Fruit fly (Drosophila melanogaster) whole organism, embryonic: Measurements from ENCODE around the gene Nab2.

Source experiments
- Atf6 ChIP-seq: fragments of 200-800 bp; sonication (Bioruptor generic); IDR thresholded peaks from 2 replicates; pipeline ENCODE4 v1.3.6; 2022; ENCODE audit warnings: missing biosample characterization, missing genetic modification characterization
- CG10147 ChIP-seq: fragments of 200-800 bp; sonication (Bioruptor generic); optimal IDR thresholded peaks from 2 replicates; lab custom pipeline; 2019; ENCODE audit warnings: missing biosample characterization, mild to moderate bottlenecking, missing genetic modification characterization, moderate library complexity
- CG11398 ChIP-seq: fragments of 200-800 bp; sonication (Bioruptor generic); optimal IDR thresholded peaks from 2 replicates; lab custom pipeline; 2016; ENCODE audit warnings: missing biosample characterization, missing genetic modification characterization
- CG12299 ChIP-seq: fragments of 200-800 bp; sonication (Bioruptor generic); optimal IDR thresholded peaks from 2 replicates; lab custom pipeline; 2018; ENCODE audit warnings: missing biosample characterization, mild to moderate bottlenecking, missing genetic modification characterization
- CG12391 ChIP-seq: fragments of 200-800 bp; sonication (Bioruptor generic); optimal IDR thresholded peaks from 3 replicates; lab custom pipeline; 2018; ENCODE audit warnings: missing biosample characterization, mild to moderate bottlenecking, missing genetic modification characterization, moderate library complexity
- CG13775 ChIP-seq: fragments of 200-800 bp; sonication (Bioruptor generic); optimal IDR thresholded peaks from 3 replicates; lab custom pipeline; 2017; ENCODE audit warnings: missing biosample characterization, mild to moderate bottlenecking, missing genetic modification characterization
- CG13894 ChIP-seq: fragments of 200-800 bp; sonication (Bioruptor generic); optimal IDR thresholded peaks from 3 replicates; lab custom pipeline; 2018; ENCODE audit warnings: missing biosample characterization, mild to moderate bottlenecking, missing genetic modification characterization, moderate library complexity
- CG14441 ChIP-seq: fragments of 200-800 bp; sonication (Bioruptor generic); IDR thresholded peaks from 2 replicates; pipeline ENCODE4 v1.3.6; 2022; ENCODE audit warnings: missing biosample characterization, missing genetic modification characterization
- CG14860 ChIP-seq: fragments of 200-800 bp; sonication (Bioruptor generic); IDR thresholded peaks from 3 replicates; pipeline ENCODE4 v1.3.6; 2022; ENCODE audit warnings: missing biosample characterization, missing genetic modification characterization; ENCODE audit not compliant: partially characterized antibody
- CG17612 ChIP-seq: fragments of 200-800 bp; sonication (Bioruptor generic); IDR thresholded peaks from 2 replicates; pipeline ENCODE4 v1.3.6; 2022; ENCODE audit warnings: missing biosample characterization, missing genetic modification characterization
- CG2120 ChIP-seq: fragments of 200-800 bp; sonication (Bioruptor generic); optimal IDR thresholded peaks from 3 replicates; lab custom pipeline; 2016; ENCODE audit warnings: missing biosample characterization, missing genetic modification characterization
- CG30403 ChIP-seq: fragments of 200-800 bp; sonication (Bioruptor generic); optimal IDR thresholded peaks from 3 replicates; lab custom pipeline; 2016; ENCODE audit warnings: missing biosample characterization, missing genetic modification characterization
- CG30431 ChIP-seq: fragments of 200-800 bp; sonication (Bioruptor generic); optimal IDR thresholded peaks from 2 replicates; lab custom pipeline; 2017; ENCODE audit warnings: missing biosample characterization, missing genetic modification characterization
- CG3281 ChIP-seq: fragments of 200-800 bp; sonication (Bioruptor generic); optimal IDR thresholded peaks from 3 replicates; lab custom pipeline; 2017; ENCODE audit warnings: missing biosample characterization, mild to moderate bottlenecking, missing genetic modification characterization
- CG4617 ChIP-seq: fragments of 200-800 bp; sonication (Bioruptor generic); optimal IDR thresholded peaks from 3 replicates; lab custom pipeline; 2016; ENCODE audit warnings: missing biosample characterization, missing genetic modification characterization, borderline replicate concordance
- CG6683 ChIP-seq: fragments of 200-800 bp; sonication (Bioruptor generic); optimal IDR thresholded peaks from 2 replicates; lab custom pipeline; 2017; ENCODE audit warnings: missing biosample characterization, mild to moderate bottlenecking, missing genetic modification characterization, missing genetic modification reagents
- CG7357 ChIP-seq: fragments of 200-800 bp; sonication (Bioruptor generic); IDR thresholded peaks from 3 replicates; pipeline ENCODE4 v1.3.6; 2022; ENCODE audit warnings: missing biosample characterization, missing genetic modification characterization
- CG7372 ChIP-seq: fragments of 200-800 bp; sonication (Bioruptor generic); IDR thresholded peaks from 2 replicates; pipeline ENCODE4 v1.3.6; 2022; ENCODE audit warnings: missing biosample characterization, missing genetic modification characterization
- CG9215 ChIP-seq: fragments of 200-800 bp; sonication (Bioruptor generic); IDR thresholded peaks from 2 replicates; pipeline ENCODE4 v1.3.6; 2022; ENCODE audit warnings: missing biosample characterization, missing genetic modification characterization
- Dip3 ChIP-seq: fragments of 200-800 bp; sonication (Bioruptor generic); optimal IDR thresholded peaks from 3 replicates; lab custom pipeline; 2016; ENCODE audit warnings: missing biosample characterization, missing genetic modification characterization
- Dref ChIP-seq: fragments of 200-800 bp; sonication (Bioruptor generic); IDR thresholded peaks from 2 replicates; pipeline ENCODE4 v1.3.6; 2022; ENCODE audit warnings: missing biosample characterization, missing genetic modification characterization
- E2f1 ChIP-seq: fragments of 200-800 bp; sonication (Bioruptor generic); IDR thresholded peaks from 2 replicates; pipeline ENCODE4 v1.3.6; 2022; ENCODE audit warnings: missing biosample characterization, missing genetic modification characterization
- Kr ChIP-seq: fragments of 200-800 bp; sonication (Bioruptor generic); optimal IDR thresholded peaks from 2 replicates; lab custom pipeline; 2017; ENCODE audit warnings: missing biosample characterization, mild to moderate bottlenecking, missing genetic modification characterization
- Med ChIP-seq: fragments of 200-800 bp; sonication (Bioruptor generic); peaks from one replicate; lab custom pipeline; 2016; ENCODE audit warnings: missing biosample characterization, missing genetic modification characterization, mild to moderate bottlenecking, inconsistent platforms, moderate library complexity
- NFAT ChIP-seq: fragments of 200-800 bp; sonication (Bioruptor generic); IDR thresholded peaks from 2 replicates; pipeline ENCODE4 v1.3.6; 2022; ENCODE audit warnings: missing biosample characterization, missing genetic modification characterization
- Oaz ChIP-seq: fragments of 200-800 bp; sonication (Bioruptor generic); IDR thresholded peaks from 2 replicates; pipeline ENCODE4 v1.3.6; 2022; ENCODE audit warnings: missing biosample characterization, missing genetic modification characterization
- Oli ChIP-seq: fragments of 200-800 bp; sonication (Bioruptor generic); optimal IDR thresholded peaks from 2 replicates; lab custom pipeline; 2018; ENCODE audit warnings: missing biosample characterization, mild to moderate bottlenecking, missing genetic modification characterization, moderate library complexity
- Ptx1 ChIP-seq: fragments of 200-800 bp; sonication (Bioruptor generic); IDR thresholded peaks from 2 replicates; pipeline ENCODE4 v1.3.6; 2022; ENCODE audit warnings: missing biosample characterization, missing genetic modification characterization
- dmrt99B ChIP-seq: fragments of 200-800 bp; sonication (Bioruptor generic); optimal IDR thresholded peaks from 2 replicates; lab custom pipeline; 2018; ENCODE audit warnings: missing biosample characterization, mild to moderate bottlenecking, missing genetic modification characterization, moderate library complexity
- exex ChIP-seq: fragments of 200-800 bp; sonication (Bioruptor generic); optimal IDR thresholded peaks from 4 replicates; lab custom pipeline; 2018; ENCODE audit warnings: missing biosample characterization, mild to moderate bottlenecking, missing genetic modification characterization, moderate library complexity
- fd102C ChIP-seq: fragments of 200-800 bp; sonication (Bioruptor generic); optimal IDR thresholded peaks from 2 replicates; lab custom pipeline; 2018; ENCODE audit warnings: missing biosample characterization, mild to moderate bottlenecking, missing genetic modification characterization, moderate library complexity
- hkb ChIP-seq, 2 experiments: fragments of 200-800 bp in 1 of 2; fragments of >200 bp in 1 of 2; sonication (Bioruptor generic) in 1 of 2; IDR thresholded peaks in 1 of 2; optimal IDR thresholded peaks in 1 of 2; 2 replicates each; pipeline versions ENCODE4 v1.3.6 to Lab custom; 2017 to 2022; ENCODE audit warnings: missing biosample characterization in 1 of 2, missing genetic modification characterization in 1 of 2
- insv ChIP-seq, 2 experiments: fragments of 200-800 bp; sonication (Bioruptor generic); optimal IDR thresholded peaks; 3 replicates each; lab custom pipeline; 2016 to 2018; ENCODE audit warnings: missing biosample characterization in 2 of 2, missing genetic modification characterization in 2 of 2
- jumu ChIP-seq: fragments of 200-800 bp; sonication (Bioruptor generic); optimal IDR thresholded peaks from 3 replicates; lab custom pipeline; 2016; ENCODE audit warnings: missing biosample characterization, missing genetic modification characterization
- klu ChIP-seq: fragments of 200-800 bp; sonication (Bioruptor generic); IDR thresholded peaks from 2 replicates; pipeline ENCODE4 v1.3.6; 2022; ENCODE audit warnings: missing biosample characterization, missing genetic modification characterization
- odd ChIP-seq: fragments of 200-800 bp; sonication (Bioruptor generic); optimal IDR thresholded peaks from 2 replicates; lab custom pipeline; 2017; ENCODE audit warnings: missing biosample characterization, mild to moderate bottlenecking, missing genetic modification characterization
- pan ChIP-seq, 4 experiments: fragments of >200 bp in 3 of 4; fragments of 200-800 bp in 1 of 4; sonication (Bioruptor generic) in 1 of 4; optimal IDR thresholded peaks in 3 of 4; IDR thresholded peaks in 1 of 4; 2 replicates each; pipeline versions ENCODE4 v1.3.6 to Lab custom; 2017 to 2022; ENCODE audit warnings: missing biosample characterization in 2 of 4, missing genetic modification characterization in 2 of 4, mixed read lengths in 1 of 4
- peb ChIP-seq: fragments of 200-800 bp; sonication (Bioruptor generic); IDR thresholded peaks from 2 replicates; pipeline ENCODE4 v1.3.6; 2022; ENCODE audit warnings: missing biosample characterization, missing genetic modification characterization
- phol ChIP-seq: fragments of 200-800 bp; sonication (Bioruptor generic); optimal IDR thresholded peaks from 3 replicates; lab custom pipeline; 2018; ENCODE audit warnings: missing biosample characterization, mild to moderate bottlenecking, missing genetic modification characterization, moderate library complexity
- prd ChIP-seq, 3 experiments: fragments of >200 bp in 2 of 3; fragments of 200-800 bp in 1 of 3; sonication (Bioruptor generic) in 1 of 3; optimal IDR thresholded peaks in 2 of 3; IDR thresholded peaks in 1 of 3; 2 replicates in 2 of 3; 3 replicates in 1 of 3; pipeline versions ENCODE4 v1.3.6 to Lab custom; 2017 to 2022; ENCODE audit warnings: missing biosample characterization in 1 of 3, missing genetic modification characterization in 1 of 3
- pum ChIP-seq: fragments of 200-800 bp; sonication (Bioruptor generic); optimal IDR thresholded peaks from 2 replicates; lab custom pipeline; 2016; ENCODE audit warnings: missing biosample characterization, missing genetic modification characterization
- rib ChIP-seq: fragments of 200-800 bp; sonication (Bioruptor generic); IDR thresholded peaks from 2 replicates; pipeline ENCODE4 v1.3.6; 2022; ENCODE audit warnings: missing biosample characterization, missing genetic modification characterization
- row ChIP-seq: fragments of 200-800 bp; sonication (Bioruptor generic); IDR thresholded peaks from 3 replicates; pipeline ENCODE4 v1.3.6; 2022; ENCODE audit warnings: missing biosample characterization, missing genetic modification characterization
- slbo ChIP-seq: fragments of 200-800 bp; sonication (Bioruptor generic); IDR thresholded peaks from 2 replicates; pipeline ENCODE4 v1.3.6; 2022; ENCODE audit warnings: missing biosample characterization, missing genetic modification characterization
- slou ChIP-seq: fragments of 200-800 bp; sonication (Bioruptor generic); optimal IDR thresholded peaks from 3 replicates; lab custom pipeline; 2016; ENCODE audit warnings: missing biosample characterization, missing genetic modification characterization
- tgo ChIP-seq: fragments of 200-800 bp; sonication (Bioruptor generic); IDR thresholded peaks from 3 replicates; pipeline ENCODE4 v1.3.6; 2022; ENCODE audit warnings: missing biosample characterization, missing genetic modification characterization
- toy ChIP-seq: fragments of 200-800 bp; sonication (Bioruptor generic); IDR thresholded peaks from 2 replicates; pipeline ENCODE4 v1.3.6; 2022; ENCODE audit warnings: missing biosample characterization, missing genetic modification characterization
- unc-4 ChIP-seq: fragments of 200-800 bp; sonication (Bioruptor generic); IDR thresholded peaks from 2 replicates; pipeline ENCODE4 v1.3.6; 2022; ENCODE audit warnings: missing biosample characterization, missing genetic modification characterization; ENCODE audit not compliant: partially characterized antibody
- wor ChIP-seq: fragments of 200-800 bp; sonication (Bioruptor generic); IDR thresholded peaks from 2 replicates; pipeline ENCODE4 v1.3.6; 2022; ENCODE audit warnings: missing biosample characterization, missing genetic modification characterization

The Nab2 gene

DNA sequence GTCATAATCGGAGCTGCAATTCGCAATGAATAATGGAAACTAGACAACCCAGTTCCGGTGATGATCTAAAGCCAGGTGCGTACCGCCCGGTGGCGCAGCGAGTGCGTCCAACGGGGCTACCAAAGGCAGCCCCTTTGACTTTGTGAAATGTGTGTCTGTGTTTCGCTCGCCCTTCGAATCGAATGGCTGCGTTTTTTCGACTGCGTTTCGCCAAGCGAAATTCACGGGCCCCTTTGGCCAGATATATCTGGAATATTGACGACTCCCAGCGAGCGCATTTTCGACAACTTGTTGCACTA lies 813 bp upstream of the Nab2 start (continued):
- TF ChIP-seq NFAT (GFP tag; lab: Robert Waterston, UW) = no peak
- TF ChIP-seq Kr (GFP tag; lab: Kevin White, UChicago) = no peak
- no peak for TF ChIP-seq CG14441 (GFP tag; lab: Robert Waterston, UW)
- no peak for TF ChIP-seq E2f1 (GFP tag; lab: Robert Waterston, UW)
- no peak for TF ChIP-seq CG12299 (tag; lab: Kevin White, UChicago)
- TF ChIP-seq insv (GFP tag; optimal IDR thresholded peaks at IDR 0.05; lab: Kevin White, UChicago) = no peak
- no peak for TF ChIP-seq pum (GFP tag; lab: Kevin White, UChicago)
- no peak for TF ChIP-seq exex (tag; lab: Kevin White, UChicago)
- 0 out of 2 replicates have a peak, but pooled peaks have one; percentile 10 for TF ChIP-seq unc-4 (GFP tag; lab: Robert Waterston, UW)
- TF ChIP-seq CG4617 (GFP tag; lab: Kevin White, UChicago) = peak; percentile 52
- no peak for TF ChIP-seq CG17612 (GFP tag; lab: Robert Waterston, UW)
- no peak for TF ChIP-seq CG11398 (GFP tag; lab: Kevin White, UChicago)
- 0 out of 2 replicates have a peak, but pooled peaks have one; percentile 31 for TF ChIP-seq rib (GFP tag; lab: Robert Waterston, UW)
- no peak for TF ChIP-seq jumu (GFP tag; lab: Kevin White, UChicago)
- TF ChIP-seq CG9215 = no peak
- TF ChIP-seq klu (GFP tag; lab: Robert Waterston, UW) = no peak
- no peak for TF ChIP-seq peb (GFP tag; lab: Robert Waterston, UW)
- TF ChIP-seq CG6683 (GFP tag; lab: Kevin White, UChicago) = no peak
- no peak for TF ChIP-seq dmrt99B (tag; lab: Kevin White, UChicago)
- TF ChIP-seq Dref (GFP tag; lab: Robert Waterston, UW) = no peak
- TF ChIP-seq CG14860 (GFP tag; lab: Robert Waterston, UW) = 0 out of 3 replicates have a peak, but pooled peaks have one; percentile 30
- TF ChIP-seq CG10147 (GFP tag; lab: Kevin White, UChicago) = no peak
- TF ChIP-seq CG13894 (tag; lab: Kevin White, UChicago) = no peak
- no peak for TF ChIP-seq fd102C
- no peak for TF ChIP-seq toy (GFP tag; lab: Robert Waterston, UW)

DNA sequence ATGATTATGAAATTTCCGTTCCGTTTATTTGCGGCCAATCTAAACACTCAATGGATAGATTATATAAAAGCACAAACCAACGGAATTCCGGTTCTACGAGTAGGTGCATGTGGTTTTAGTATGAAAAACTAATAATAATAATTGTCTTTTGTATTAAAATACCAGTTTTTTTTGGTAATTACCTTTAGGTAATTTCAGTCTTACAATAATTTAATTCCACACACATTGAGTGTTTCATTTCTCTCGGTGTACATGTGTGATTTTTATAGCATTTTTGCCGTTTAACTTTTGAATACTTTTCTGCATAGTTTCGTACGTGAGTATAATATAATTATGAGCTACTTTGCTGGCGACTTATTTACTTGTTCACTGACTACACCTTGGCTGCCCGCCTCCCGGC lies 15.2 kb downstream of the Nab2 start:
- TF ChIP-seq row (GFP tag; lab: Robert Waterston, UW) = peak; percentile 56; the same call in 2 of the 3 replicates
- peak; percentile 16; the same call in 1 of the 2 replicates for TF ChIP-seq E2f1 (GFP tag; lab: Robert Waterston, UW)
- no peak for TF ChIP-seq pan (optimal IDR thresholded peaks at IDR 0.05; lab: Kevin White, UChicago)
- TF ChIP-seq pan (GFP tag; optimal IDR thresholded peaks at IDR 0.05 in 1 of 2, IDR thresholded peaks at IDR 0.05 in 1 of 2) = peak in 1 of 2 experiments; percentile 54
- peak; percentile 37 for TF ChIP-seq Med
- TF ChIP-seq CG7372 (GFP tag; lab: Robert Waterston, UW) = no peak
- TF ChIP-seq CG2120 (GFP tag; lab: Kevin White, UChicago) = peak; percentile 30
- TF ChIP-seq CG13775 = no peak
- TF ChIP-seq odd = no peak
- TF ChIP-seq phol (tag; lab: Kevin White, UChicago) = peak; percentile 11
- peak; percentile 7 for TF ChIP-seq CG12391 (tag; lab: Kevin White, UChicago)
- TF ChIP-seq CG30431 (GFP tag; lab: Kevin White, UChicago) = peak; percentile 0
- no peak for TF ChIP-seq hkb (optimal IDR thresholded peaks at IDR 0.05; lab: Kevin White, UChicago)
- TF ChIP-seq hkb (GFP tag; IDR thresholded peaks at IDR 0.05; lab: Robert Waterston, UW) = peak; percentile 52; the same call in 1 of the 2 replicates
- TF ChIP-seq CG30403 (GFP tag; lab: Kevin White, UChicago) = peak; percentile 23
- peak; percentile 41; the same call in 1 of the 3 replicates for TF ChIP-seq tgo
- 0 out of 2 replicates have a peak, but pooled peaks have one; percentile 11 for TF ChIP-seq Atf6 (GFP tag; lab: Robert Waterston, UW)
- TF ChIP-seq wor (GFP tag; lab: Robert Waterston, UW) = no peak
- peak; percentile 49; the same call in 1 of the 2 replicates for TF ChIP-seq CG14441 (GFP tag; lab: Robert Waterston, UW)
- TF ChIP-seq slou (GFP tag; lab: Kevin White, UChicago) = peak; percentile 9
- peak; percentile 54 for TF ChIP-seq slbo (GFP tag; lab: Robert Waterston, UW)
- no peak for TF ChIP-seq prd (optimal IDR thresholded peaks at IDR 0.05; lab: Kevin White, UChicago)
- peak; percentile 30; the same call in 1 of the 3 replicates for TF ChIP-seq prd (GFP tag; IDR thresholded peaks at IDR 0.05; lab: Robert Waterston, UW)
- TF ChIP-seq CG7357 (GFP tag; lab: Robert Waterston, UW) = peak; percentile 31; the same call in 1 of the 3 replicates
- TF ChIP-seq Oli = peak; percentile 6
- no peak for TF ChIP-seq CG3281 (GFP tag; lab: Kevin White, UChicago)
- TF ChIP-seq Ptx1 (GFP tag; lab: Robert Waterston, UW) = peak; percentile 36; the same call in 1 of the 2 replicates
- no peak for TF ChIP-seq Oaz (GFP tag; lab: Robert Waterston, UW)
- no peak for TF ChIP-seq Dip3
